Fruit fly (Drosophila melanogaster) whole organism, embryonic: Measurements from ENCODE around the gene CRIF.

Experiments
- ATbp ChIP-seq: fragments of 200-800 bp; sonication (Bioruptor generic); optimal IDR thresholded peaks from 2 replicates; lab custom pipeline; 2017; ENCODE audit warnings: missing biosample characterization, mild to moderate bottlenecking, missing genetic modification characterization, missing genetic modification reagents
- Ada2b ChIP-seq: fragments of 200-800 bp; sonication (Bioruptor generic); IDR thresholded peaks from 2 replicates; pipeline ENCODE4 v1.3.6; 2022; ENCODE audit warnings: missing biosample characterization, missing genetic modification characterization
- Adf1 ChIP-seq: fragments of 200-800 bp; sonication (Bioruptor generic); IDR thresholded peaks from 2 replicates; pipeline ENCODE4 v1.3.6; 2022; ENCODE audit warnings: missing biosample characterization, missing genetic modification characterization
- BtbVII ChIP-seq: fragments of 200-800 bp; sonication (Bioruptor generic); optimal IDR thresholded peaks from 3 replicates; lab custom pipeline; 2017; ENCODE audit warnings: missing biosample characterization, mild to moderate bottlenecking, missing genetic modification characterization
- Bteb2 ChIP-seq: fragments of 200-800 bp; sonication (Bioruptor generic); optimal IDR thresholded peaks from 2 replicates; lab custom pipeline; 2016; ENCODE audit warnings: missing biosample characterization, missing genetic modification characterization
- CG12104 ChIP-seq: fragments of 200-800 bp; sonication (Bioruptor generic); optimal IDR thresholded peaks from 3 replicates; lab custom pipeline; 2016; ENCODE audit warnings: missing biosample characterization, missing genetic modification characterization
- CG13775 ChIP-seq: fragments of 200-800 bp; sonication (Bioruptor generic); optimal IDR thresholded peaks from 3 replicates; lab custom pipeline; 2017; ENCODE audit warnings: missing biosample characterization, mild to moderate bottlenecking, missing genetic modification characterization
- CG14710 ChIP-seq: fragments of 200-800 bp; sonication (Bioruptor generic); optimal IDR thresholded peaks from 3 replicates; lab custom pipeline; 2019; ENCODE audit warnings: missing biosample characterization, mild to moderate bottlenecking, missing genetic modification characterization, moderate library complexity
- CG17568 ChIP-seq: fragments of 200-800 bp; sonication (Bioruptor generic); optimal IDR thresholded peaks from 2 replicates; lab custom pipeline; 2018; ENCODE audit warnings: missing biosample characterization, mild to moderate bottlenecking, missing genetic modification characterization, moderate library complexity
- CG18764 ChIP-seq: fragments of 200-800 bp; sonication (Bioruptor generic); optimal IDR thresholded peaks from 3 replicates; lab custom pipeline; 2016; ENCODE audit warnings: missing biosample characterization, missing genetic modification characterization
- CG2678 ChIP-seq: fragments of 200-800 bp; sonication (Bioruptor generic); optimal IDR thresholded peaks from 3 replicates; lab custom pipeline; 2019; ENCODE audit warnings: missing biosample characterization, mild to moderate bottlenecking, missing genetic modification characterization, moderate library complexity
- CG3407 ChIP-seq: fragments of 200-800 bp; sonication (Bioruptor generic); optimal IDR thresholded peaks from 2 replicates; lab custom pipeline; 2018; ENCODE audit warnings: missing biosample characterization, mild to moderate bottlenecking, missing genetic modification characterization
- CG4424 ChIP-seq: fragments of 200-800 bp; sonication (Bioruptor generic); optimal IDR thresholded peaks from 3 replicates; lab custom pipeline; 2016; ENCODE audit warnings: missing biosample characterization, missing genetic modification characterization
- CG4820 ChIP-seq: fragments of 200-800 bp; sonication (Bioruptor generic); optimal IDR thresholded peaks from 3 replicates; lab custom pipeline; 2016; ENCODE audit warnings: missing biosample characterization, missing genetic modification characterization
- CG6854 ChIP-seq: fragments of 200-800 bp; sonication (Bioruptor generic); optimal IDR thresholded peaks from 3 replicates; lab custom pipeline; 2017; ENCODE audit warnings: missing biosample characterization, mild to moderate bottlenecking, missing genetic modification characterization
- CG7839 ChIP-seq: fragments of 200-800 bp; sonication (Bioruptor generic); optimal IDR thresholded peaks from 3 replicates; lab custom pipeline; 2018; ENCODE audit warnings: missing biosample characterization, mild to moderate bottlenecking, missing genetic modification characterization, moderate library complexity
- CG8388 ChIP-seq: fragments of 200-800 bp; sonication (Bioruptor generic); optimal IDR thresholded peaks from 2 replicates; lab custom pipeline; 2019; ENCODE audit warnings: missing biosample characterization, mild to moderate bottlenecking, missing genetic modification characterization, moderate library complexity
- CG9727 ChIP-seq: fragments of 200-800 bp; sonication (Bioruptor generic); optimal IDR thresholded peaks from 3 replicates; lab custom pipeline; 2017; ENCODE audit warnings: missing biosample characterization, mild to moderate bottlenecking, missing genetic modification characterization
- D ChIP-seq, 2 experiments: fragments of 200-800 bp in 1 of 2; fragments of >200 bp in 1 of 2; sonication (Bioruptor generic) in 1 of 2; optimal IDR thresholded peaks; 2 replicates in 1 of 2; 3 replicates in 1 of 2; lab custom pipeline; 2017; ENCODE audit warnings: mild to moderate bottlenecking in 1 of 2, missing biosample characterization in 1 of 2, missing genetic modification characterization in 1 of 2, missing genetic modification reagents in 1 of 2
- Dip2 ChIP-seq: fragments of 200-800 bp; sonication (Bioruptor generic); IDR thresholded peaks from 2 replicates; pipeline ENCODE4 v1.3.6; 2022; ENCODE audit warnings: missing biosample characterization, missing genetic modification characterization
- Dll ChIP-seq: fragments of 200-800 bp; sonication (Bioruptor generic); IDR thresholded peaks from 4 replicates; pipeline ENCODE4 v1.3.6; 2022; ENCODE audit warnings: missing biosample characterization, missing genetic modification characterization; ENCODE audit not compliant: partially characterized antibody
- Dref ChIP-seq: fragments of 200-800 bp; sonication (Bioruptor generic); IDR thresholded peaks from 2 replicates; pipeline ENCODE4 v1.3.6; 2022; ENCODE audit warnings: missing biosample characterization, missing genetic modification characterization
- Hr39 ChIP-seq: fragments of >200 bp; optimal IDR thresholded peaks from 2 replicates; lab custom pipeline; 2017
- Hr78 ChIP-seq, 2 experiments: fragments of 200-800 bp in 1 of 2; fragments of >200 bp in 1 of 2; sonication (Bioruptor generic) in 1 of 2; optimal IDR thresholded peaks; 2 replicates each; lab custom pipeline; 2017 to 2019; ENCODE audit warnings: missing biosample characterization in 2 of 2, missing genetic modification characterization in 2 of 2, mild to moderate bottlenecking in 1 of 2, moderate library complexity in 1 of 2
- Lim3 ChIP-seq: fragments of 200-800 bp; sonication (Bioruptor generic); IDR thresholded peaks from 2 replicates; pipeline ENCODE4 v1.3.6; 2022; ENCODE audit warnings: missing biosample characterization, missing genetic modification characterization
- MBD-R2 ChIP-seq: fragments of 200-800 bp; sonication (Bioruptor generic); IDR thresholded peaks from 2 replicates; pipeline ENCODE4 v1.3.6; 2022; ENCODE audit warnings: missing biosample characterization, missing genetic modification characterization
- NC2β ChIP-seq: fragments of 200-800 bp; sonication (Bioruptor generic); optimal IDR thresholded peaks from 2 replicates; lab custom pipeline; 2016; ENCODE audit warnings: missing biosample characterization, missing genetic modification characterization
- Neu2 ChIP-seq: fragments of 200-800 bp; sonication (Bioruptor generic); optimal IDR thresholded peaks from 3 replicates; lab custom pipeline; 2016; ENCODE audit warnings: missing biosample characterization, missing genetic modification characterization, borderline replicate concordance
- Nf-YB ChIP-seq: fragments of 200-800 bp; sonication (Bioruptor generic); optimal IDR thresholded peaks from 3 replicates; lab custom pipeline; 2019; ENCODE audit warnings: missing biosample characterization, mild to moderate bottlenecking, missing genetic modification characterization, moderate library complexity
- Ravus ChIP-seq: fragments of 200-800 bp; sonication (Bioruptor generic); IDR thresholded peaks from 2 replicates; pipeline ENCODE4 v1.3.6; 2022; ENCODE audit warnings: missing biosample characterization, missing genetic modification characterization
- Rfx ChIP-seq: fragments of 200-800 bp; sonication (Bioruptor generic); IDR thresholded peaks from 2 replicates; pipeline ENCODE4 v1.3.6; 2022; ENCODE audit warnings: missing biosample characterization, missing genetic modification characterization
- Side ChIP-seq: fragments of 200-800 bp; sonication (Bioruptor generic); optimal IDR thresholded peaks from 2 replicates; lab custom pipeline; 2016; ENCODE audit warnings: missing biosample characterization, missing genetic modification characterization
- aop ChIP-seq: fragments of 200-800 bp; sonication (Bioruptor generic); IDR thresholded peaks from 2 replicates; pipeline ENCODE4 v1.3.6; 2022; ENCODE audit warnings: missing biosample characterization, missing genetic modification characterization
- ase ChIP-seq: fragments of 200-800 bp; sonication (Bioruptor generic); IDR thresholded peaks from 3 replicates; pipeline ENCODE4 v1.3.6; 2022; ENCODE audit warnings: missing biosample characterization, missing genetic modification characterization
- bbx ChIP-seq: fragments of 200-800 bp; sonication (Bioruptor generic); IDR thresholded peaks from 2 replicates; pipeline ENCODE4 v1.3.6; 2022; ENCODE audit warnings: missing biosample characterization, missing genetic modification characterization; ENCODE audit not compliant: partially characterized antibody
- bcd ChIP-seq: fragments of 200-800 bp; sonication (Bioruptor generic); optimal IDR thresholded peaks from 2 replicates; lab custom pipeline; 2017; ENCODE audit warnings: missing biosample characterization, mild to moderate bottlenecking, missing genetic modification characterization
- br ChIP-seq: fragments of >200 bp; optimal IDR thresholded peaks from 2 replicates; lab custom pipeline; 2017
- btn ChIP-seq: fragments of 200-800 bp; sonication (Bioruptor generic); optimal IDR thresholded peaks from 2 replicates; lab custom pipeline; 2016; ENCODE audit warnings: missing biosample characterization, missing genetic modification characterization
- chif ChIP-seq, 2 experiments: fragments of 200-800 bp; sonication (Bioruptor generic); optimal IDR thresholded peaks; 3 replicates each; lab custom pipeline; 2016; ENCODE audit warnings: missing biosample characterization in 2 of 2, missing genetic modification characterization in 2 of 2
- chn ChIP-seq: fragments of 200-800 bp; sonication (Bioruptor generic); optimal IDR thresholded peaks from 2 replicates; lab custom pipeline; 2016; ENCODE audit warnings: missing biosample characterization, missing genetic modification characterization
- exex ChIP-seq: fragments of 200-800 bp; sonication (Bioruptor generic); optimal IDR thresholded peaks from 4 replicates; lab custom pipeline; 2018; ENCODE audit warnings: missing biosample characterization, mild to moderate bottlenecking, missing genetic modification characterization, moderate library complexity
- gce ChIP-seq: fragments of 200-800 bp; sonication (Bioruptor generic); IDR thresholded peaks from 3 replicates; pipeline ENCODE4 v1.3.6; 2022; ENCODE audit warnings: missing biosample characterization, missing genetic modification characterization
- gcm2 ChIP-seq: fragments of 200-800 bp; sonication (Bioruptor generic); optimal IDR thresholded peaks from 2 replicates; lab custom pipeline; 2016; ENCODE audit warnings: missing biosample characterization, missing genetic modification characterization
- grn ChIP-seq: fragments of 200-800 bp; sonication (Bioruptor generic); optimal IDR thresholded peaks from 3 replicates; lab custom pipeline; 2017; ENCODE audit warnings: missing biosample characterization, missing genetic modification characterization
- gt ChIP-seq: fragments of 200-800 bp; sonication (Bioruptor generic); IDR thresholded peaks from 2 replicates; pipeline ENCODE4 v1.3.6; 2022; ENCODE audit warnings: missing biosample characterization, missing genetic modification characterization
- ind ChIP-seq: fragments of 200-800 bp; sonication (Bioruptor generic); optimal IDR thresholded peaks from 3 replicates; lab custom pipeline; 2016; ENCODE audit warnings: missing biosample characterization, missing genetic modification characterization
- jumu ChIP-seq: fragments of 200-800 bp; sonication (Bioruptor generic); optimal IDR thresholded peaks from 3 replicates; lab custom pipeline; 2016; ENCODE audit warnings: missing biosample characterization, missing genetic modification characterization
- klu ChIP-seq: fragments of 200-800 bp; sonication (Bioruptor generic); IDR thresholded peaks from 2 replicates; pipeline ENCODE4 v1.3.6; 2022; ENCODE audit warnings: missing biosample characterization, missing genetic modification characterization
- sens ChIP-seq: fragments of 200-800 bp; sonication (Bioruptor generic); peaks from one replicate; lab custom pipeline; 2016; ENCODE audit warnings: missing biosample characterization, missing genetic modification characterization
- slbo ChIP-seq: fragments of 200-800 bp; sonication (Bioruptor generic); IDR thresholded peaks from 2 replicates; pipeline ENCODE4 v1.3.6; 2022; ENCODE audit warnings: missing biosample characterization, missing genetic modification characterization
- stc ChIP-seq: fragments of 200-800 bp; sonication (Bioruptor generic); IDR thresholded peaks from 2 replicates; pipeline ENCODE4 v1.3.6; 2022; ENCODE audit warnings: missing biosample characterization, missing genetic modification characterization
- zen2 ChIP-seq: fragments of 200-800 bp; sonication (Bioruptor generic); IDR thresholded peaks from 3 replicates; pipeline ENCODE4 v1.3.6; 2022; ENCODE audit warnings: missing biosample characterization, missing genetic modification characterization; ENCODE audit not compliant: partially characterized antibody

Gene CRIF

DNA sequence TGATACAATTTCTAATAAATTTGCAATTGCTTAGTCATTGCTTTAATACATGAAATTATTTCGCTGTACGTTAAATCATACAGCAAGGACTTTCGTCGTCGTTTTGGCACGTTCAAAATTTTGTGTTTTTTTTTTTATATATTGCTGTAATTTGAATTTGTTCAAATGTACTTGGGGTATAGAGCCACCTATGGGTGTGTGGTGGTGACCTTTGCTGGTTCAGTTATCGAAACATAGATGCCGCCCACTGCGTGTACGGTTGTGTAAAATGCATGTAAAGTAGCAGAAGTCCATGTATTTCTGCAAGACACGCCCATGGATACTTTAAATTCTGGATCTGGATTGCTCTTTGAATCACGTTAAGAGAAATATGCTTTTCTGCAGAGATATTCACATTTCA, 35.6 kb upstream of the CRIF start (continued):
- TF ChIP-seq Dll (GFP tag; lab: Robert Waterston, UW) (no peak), aop (GFP tag; lab: Robert Waterston, UW) (peak; percentile 44; the same call in 1 of the 2 replicates), Hr39 (lab: Kevin White, UChicago) (no peak), Hr78 (GFP tag; optimal IDR thresholded peaks at IDR 0.05; lab: Kevin White, UChicago) (peak in 1 of 2 experiments; percentile 98), CG9727 (GFP tag; lab: Kevin White, UChicago) (no peak), Ada2b (GFP tag; lab: Robert Waterston, UW) (0 out of 2 replicates have a peak, but pooled peaks have one; percentile 16), jumu (GFP tag; lab: Kevin White, UChicago) (peak; percentile 51), MBD-R2 (GFP tag; lab: Robert Waterston, UW) (no peak), zen2 (GFP tag; lab: Robert Waterston, UW) (no peak), CG13775 (peak; percentile 17), btn (GFP tag; lab: Kevin White, UChicago) (peak; percentile 17), CG17568 (GFP tag; lab: Kevin White, UChicago) (no peak), CG14710 (tag; lab: Kevin White, UChicago) (peak; percentile 32), bcd (peak; percentile 48), br (no peak), gt (no peak), CG3407 (GFP tag; lab: Kevin White, UChicago) (peak; percentile 29), chn (GFP tag; lab: Kevin White, UChicago) (peak; percentile 54), grn (GFP tag; lab: Kevin White, UChicago) (no peak), CG12104 (GFP tag; lab: Kevin White, UChicago) (no peak), Neu2 (GFP tag; lab: Kevin White, UChicago) (no peak), klu (GFP tag; lab: Robert Waterston, UW) (no peak), CG8388 (no peak), CG7839 (tag; lab: Kevin White, UChicago) (no peak), gcm2 (GFP tag; lab: Kevin White, UChicago) (no peak), Dip2 (GFP tag; lab: Robert Waterston, UW) (peak; percentile 99), chif (GFP tag; optimal IDR thresholded peaks at IDR 0.05; lab: Kevin White, UChicago) (peak; percentile 40 to 93), D (optimal IDR thresholded peaks at IDR 0.05; lab: Kevin White, UChicago) (no peak), D (GFP tag; optimal IDR thresholded peaks at IDR 0.05; lab: Kevin White, UChicago) (no peak), sens (GFP tag; lab: Kevin White, UChicago) (peak; percentile 83), Rfx (GFP tag; lab: Robert Waterston, UW) (peak; percentile 87), CG2678 (no peak), CG4424 (GFP tag; lab: Kevin White, UChicago) (peak; percentile 56), Dref (no peak), bbx (GFP tag; lab: Robert Waterston, UW) (peak; percentile 59), stc (GFP tag; lab: Robert Waterston, UW) (0 out of 2 replicates have a peak, but pooled peaks have one; percentile 12), Side (peak; percentile 43), Bteb2 (GFP tag; lab: Kevin White, UChicago) (peak; percentile 2), CG4820 (GFP tag; lab: Kevin White, UChicago) (peak; percentile 52), Nf-YB (GFP tag; lab: Kevin White, UChicago) (peak; percentile 56), slbo (GFP tag; lab: Robert Waterston, UW) (peak; percentile 86), BtbVII (GFP tag; lab: Kevin White, UChicago) (no peak), Adf1 (peak; percentile 30; the same call in 1 of the 2 replicates), ase (GFP tag; lab: Robert Waterston, UW) (peak; percentile 79), NC2β (GFP tag; lab: Kevin White, UChicago) (peak; percentile 68), ind (GFP tag; lab: Kevin White, UChicago) (peak; percentile 42), exex (tag; lab: Kevin White, UChicago) (no peak), Lim3 (no peak), CG6854 (no peak), gce (peak; percentile 4; the same call in 1 of the 3 replicates), ATbp (GFP tag; lab: Kevin White, UChicago) (no peak), Ravus (GFP tag; lab: Robert Waterston, UW) (no peak), CG18764 (peak; percentile 52)
